Fruit fly (Drosophila melanogaster): ENCODE measurements around the gene Axs.

The Axs gene

DNA sequence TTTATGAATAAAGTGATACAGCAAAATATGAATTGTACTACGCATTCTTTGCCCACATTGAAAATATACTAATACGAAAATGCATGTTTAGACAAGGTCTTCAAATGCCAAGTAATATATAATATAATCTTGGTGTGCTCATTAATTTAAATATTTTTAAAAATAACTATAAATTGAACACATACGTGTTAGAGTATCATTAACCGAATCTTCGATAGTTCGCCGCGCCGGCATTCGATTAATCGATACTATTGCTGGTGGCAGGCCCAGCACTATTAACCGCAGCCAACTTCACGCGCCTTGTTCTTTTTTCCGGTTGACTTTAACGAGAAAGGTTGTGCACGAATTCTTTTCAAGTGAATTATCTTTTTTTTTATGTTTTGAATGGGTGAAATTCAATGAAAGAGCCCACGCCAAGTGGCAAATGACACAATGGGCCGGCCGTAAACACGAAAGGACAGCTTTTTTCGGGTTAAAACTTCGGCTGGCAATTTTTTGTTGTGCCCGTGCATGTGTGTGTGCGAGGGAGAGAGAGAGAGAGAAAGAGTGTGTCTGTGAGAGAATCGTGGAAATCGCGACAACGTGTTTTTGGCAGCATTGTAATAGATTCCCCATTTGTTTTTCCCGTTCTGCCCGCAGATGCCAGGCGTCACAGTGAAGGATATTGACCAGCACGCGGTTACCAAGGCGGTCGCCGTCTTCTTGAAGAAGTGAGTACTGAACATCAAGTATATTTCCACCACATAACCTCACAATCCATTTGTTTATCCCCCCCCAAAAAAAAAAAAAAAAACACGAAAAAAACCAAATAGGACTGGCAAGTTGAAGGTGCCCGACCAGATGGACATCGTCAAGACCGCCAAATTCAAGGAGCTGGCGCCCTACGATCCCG lies 45.9 kb downstream of the Axs start, which contains the start of gene RpS19a (continued):
- no peak for TF ChIP-seq CG3838 (GFP tag; optimal IDR thresholded peaks at IDR 0.05)
- peak; percentile 66 for TF ChIP-seq unpg (GFP tag; optimal IDR thresholded peaks at IDR 0.05)
- peak; percentile 39 for TF ChIP-seq slou (GFP tag; optimal IDR thresholded peaks at IDR 0.05)
- peak; percentile 40 for TF ChIP-seq Dp (GFP tag; optimal IDR thresholded peaks at IDR 0.05)
- peak; percentile 96 for TF ChIP-seq CG11560 (tag; IDR thresholded peaks at IDR 0.05)
- TF ChIP-seq CG17186 (GFP tag; optimal IDR thresholded peaks at IDR 0.05): peak; percentile 72
- TF ChIP-seq CG1792 (GFP tag; optimal IDR thresholded peaks at IDR 0.05): no peak
- TF ChIP-seq bsh (GFP tag; optimal IDR thresholded peaks at IDR 0.05): peak; percentile 15 to 64
- TF ChIP-seq CG12659 (GFP tag; optimal IDR thresholded peaks at IDR 0.05): peak; percentile 84
- TF ChIP-seq CG3995 (GFP tag; optimal IDR thresholded peaks at IDR 0.05): peak; percentile 25
- 0 out of 2 replicates have a peak, but pooled peaks have one; percentile 20 for TF ChIP-seq dimm (GFP tag; IDR thresholded peaks at IDR 0.05)
- TF ChIP-seq CG7839 (tag; optimal IDR thresholded peaks at IDR 0.05): peak; percentile 74
- peak; percentile 66 for TF ChIP-seq Mes4 (GFP tag; optimal IDR thresholded peaks at IDR 0.05)
- peak; percentile 80 for TF ChIP-seq pfk (GFP tag; optimal IDR thresholded peaks at IDR 0.05)
- peak; percentile 93 for TF ChIP-seq CG1233 (GFP tag; optimal IDR thresholded peaks at IDR 0.05)
- no peak for TF ChIP-seq CG2120 (GFP tag; optimal IDR thresholded peaks at IDR 0.05)
- peak; percentile 66 for TF ChIP-seq phol (tag; optimal IDR thresholded peaks at IDR 0.05)
- TF ChIP-seq esg (GFP tag; conservative IDR thresholded peaks at IDR 0.05): no peak
- TF ChIP-seq row (GFP tag; IDR thresholded peaks at IDR 0.05): peak; percentile 24; the same call in 1 of the 3 replicates
- TF ChIP-seq toy (GFP tag; IDR thresholded peaks at IDR 0.05): peak; percentile 26; the same call in 1 of the 2 replicates
- TF ChIP-seq Dek (tag; optimal IDR thresholded peaks at IDR 0.05): peak; percentile 56
- peak; percentile 27 for TF ChIP-seq CG12155 (GFP tag; optimal IDR thresholded peaks at IDR 0.05)
- no peak for TF ChIP-seq jing (GFP tag; optimal IDR thresholded peaks at IDR 0.05)
- TF ChIP-seq Pdp1 (GFP tag; optimal IDR thresholded peaks at IDR 0.05): peak; percentile 7 to 34
- TF ChIP-seq CG8388 (GFP tag; optimal IDR thresholded peaks at IDR 0.05): peak; percentile 49
- peak; percentile 9 for TF ChIP-seq pho (GFP tag; optimal IDR thresholded peaks at IDR 0.05)
- TF ChIP-seq CG7928 (GFP tag; optimal IDR thresholded peaks at IDR 0.05): peak; percentile 26
- TF ChIP-seq lmd (GFP tag; IDR thresholded peaks at IDR 0.05): peak; percentile 26
- TF ChIP-seq E2f1 (GFP tag; IDR thresholded peaks at IDR 0.05): peak; percentile 61
- TF ChIP-seq jumu (GFP tag; optimal IDR thresholded peaks at IDR 0.05): no peak
- peak; percentile 70 for TF ChIP-seq CG2116 (GFP tag; optimal IDR thresholded peaks at IDR 0.05)
- peak; percentile 87 for TF ChIP-seq CrebB (tag; optimal IDR thresholded peaks at IDR 0.05)
- TF ChIP-seq Xbp1 (GFP tag; optimal IDR thresholded peaks at IDR 0.05): peak; percentile 56
- peak; percentile 36 for TF ChIP-seq Atf-2 (GFP tag; optimal IDR thresholded peaks at IDR 0.05)
- TF ChIP-seq br (optimal IDR thresholded peaks at IDR 0.05): no peak
- peak; percentile 87 for TF ChIP-seq trem (tag; optimal IDR thresholded peaks at IDR 0.05)
- peak; percentile 67 for TF ChIP-seq CG15601 (tag; optimal IDR thresholded peaks at IDR 0.05)
- TF ChIP-seq shn (GFP tag; optimal IDR thresholded peaks at IDR 0.05): peak; percentile 66
- TF ChIP-seq crol (GFP tag; IDR thresholded peaks at IDR 0.05): 0 out of 2 replicates have a peak, but pooled peaks have one; percentile 21
- TF ChIP-seq CG15011 (GFP tag; optimal IDR thresholded peaks at IDR 0.05): peak; percentile 81
- TF ChIP-seq da (GFP tag; optimal IDR thresholded peaks at IDR 0.05): no peak
- peak; percentile 62 for TF ChIP-seq ttk (GFP tag; IDR thresholded peaks at IDR 0.05)
- TF ChIP-seq CG6791 (GFP tag; IDR thresholded peaks at IDR 0.05; ENCODE audit: partially characterized antibody): no peak; the same call in 1 of the 3 replicates
- no peak for TF ChIP-seq pan (optimal IDR thresholded peaks at IDR 0.05)
- TF ChIP-seq pan (GFP tag; optimal IDR thresholded peaks at IDR 0.05 in 1 of 2, IDR thresholded peaks at IDR 0.05 in 1 of 2): peak in 1 of 2 experiments; percentile 72
- peak; percentile 48; the same call in 1 of the 2 replicates for TF ChIP-seq CG10321 (GFP tag; IDR thresholded peaks at IDR 0.05)
- peak; percentile 50 for TF ChIP-seq tap (tag; optimal IDR thresholded peaks at IDR 0.05)
- no peak for TF ChIP-seq al (GFP tag; IDR thresholded peaks at IDR 0.05)

Data from whole organism, embryonic.